Worm (Caenorhabditis elegans) whole organism, L3 larva: ENCODE measurements around the gene W07G4.7.

Source experiments
- lin-15B ChIP-seq: fragments of 150-350 bp; optimal IDR thresholded peaks from 2 replicates; lab custom pipeline; 2014; ENCODE audit warnings: missing biosample characterization, missing genetic modification characterization
- nhr-28 ChIP-seq: fragments of 150-350 bp; optimal IDR thresholded peaks from 2 replicates; lab custom pipeline; 2014; ENCODE audit warnings: missing biosample characterization, missing genetic modification characterization
- pqm-1 ChIP-seq: fragments of 150-350 bp; optimal IDR thresholded peaks from 2 replicates; lab custom pipeline; 2017; ENCODE audit warnings: missing biosample characterization, missing genetic modification characterization, inconsistent platforms

- TF ChIP-seq lin-15B = no peak
- TF ChIP-seq nhr-28 = no peak
- no peak for TF ChIP-seq pqm-1 (tag; lab: Kevin White, UChicago)
Observed at ce11 chrV:13022265-13022664, 12.2 kb downstream of the W07G4.7 start.
